Worm (Caenorhabditis elegans) whole organism, late embryonic: Measurements from ENCODE around the gene miro-1.

ENCODE experiments used
- C08G9.2 ChIP-seq: sonication (generic microtip); optimal IDR thresholded peaks from 2 replicates; lab custom pipeline; 2016; ENCODE audit warnings: mild to moderate bottlenecking, missing genetic modification characterization, moderate library complexity, missing compliant biosample characterization
- C38D4.7 ChIP-seq: fragments of 200-800 bp; sonication (Bioruptor generic); optimal IDR thresholded peaks from 2 replicates; lab custom pipeline; 2018; ENCODE audit warnings: mild to moderate bottlenecking, missing genetic modification characterization, moderate library complexity, missing compliant biosample characterization
- F13H6.1 ChIP-seq: sonication (generic microtip); optimal IDR thresholded peaks from 2 replicates; lab custom pipeline; 2016; ENCODE audit warnings: missing genetic modification characterization, missing compliant biosample characterization
- K02D7.2 ChIP-seq: sonication (generic microtip); optimal IDR thresholded peaks from 2 replicates; lab custom pipeline; 2017; ENCODE audit warnings: mild to moderate bottlenecking, missing genetic modification characterization, missing compliant biosample characterization
- Y22D7AL.16 ChIP-seq: sonication (generic microtip); optimal IDR thresholded peaks from 2 replicates; lab custom pipeline; 2016; ENCODE audit warnings: missing genetic modification characterization, missing compliant biosample characterization
- ahr-1 ChIP-seq: sonication (generic microtip); optimal IDR thresholded peaks from 2 replicates; lab custom pipeline; 2016; ENCODE audit warnings: missing genetic modification characterization, missing compliant biosample characterization
- ceh-14 ChIP-seq: sonication (generic microtip); optimal IDR thresholded peaks from 2 replicates; lab custom pipeline; 2016; ENCODE audit warnings: missing genotype, missing genetic modification characterization, missing compliant biosample characterization
- ceh-18 ChIP-seq: sonication (generic microtip); optimal IDR thresholded peaks from 2 replicates; lab custom pipeline; 2016; ENCODE audit warnings: missing genetic modification characterization, missing compliant biosample characterization
- ceh-19 ChIP-seq: fragments of 200-800 bp; sonication (Bioruptor generic); optimal IDR thresholded peaks from 2 replicates; lab custom pipeline; 2018; ENCODE audit warnings: mild to moderate bottlenecking, missing genetic modification characterization, missing compliant biosample characterization
- ceh-22 ChIP-seq: sonication (generic microtip); optimal IDR thresholded peaks from 2 replicates; lab custom pipeline; 2017; ENCODE audit warnings: missing biosample characterization, missing genetic modification characterization
- ceh-30 ChIP-seq: fragments of 150-350 bp; optimal IDR thresholded peaks from 2 replicates; lab custom pipeline; 2014; ENCODE audit warnings: missing biosample characterization, missing genetic modification characterization
- ceh-34 ChIP-seq: sonication (generic microtip); optimal IDR thresholded peaks from 2 replicates; lab custom pipeline; 2016; ENCODE audit warnings: mild to moderate bottlenecking, missing genetic modification characterization, missing compliant biosample characterization
- ceh-45 ChIP-seq: fragments of 200-800 bp; sonication (Bioruptor generic); IDR thresholded peaks from 2 replicates; pipeline ENCODE4 v1.3.6; 2022; ENCODE audit warnings: missing genetic modification reagents, missing genetic modification characterization, missing compliant biosample characterization
- ceh-48 ChIP-seq: sonication (generic microtip); optimal IDR thresholded peaks from 2 replicates; lab custom pipeline; 2016; ENCODE audit warnings: missing genetic modification characterization, inconsistent platforms, missing compliant biosample characterization
- ceh-6 ChIP-seq: fragments of 200-800 bp; sonication (Bioruptor generic); optimal IDR thresholded peaks from 2 replicates; lab custom pipeline; 2018; ENCODE audit warnings: mild to moderate bottlenecking, missing genetic modification characterization, missing compliant biosample characterization
- ceh-9 ChIP-seq: sonication (generic microtip); optimal IDR thresholded peaks from 2 replicates; lab custom pipeline; 2016; ENCODE audit warnings: mild to moderate bottlenecking, missing genetic modification characterization, inconsistent platforms, missing compliant biosample characterization
- fax-1 ChIP-seq: sonication (generic microtip); optimal IDR thresholded peaks from 2 replicates; lab custom pipeline; 2016; ENCODE audit warnings: missing genotype, missing genetic modification characterization, missing compliant biosample characterization
- fkh-10 ChIP-seq: fragments of 150-350 bp; optimal IDR thresholded peaks from 2 replicates; lab custom pipeline; 2014; ENCODE audit warnings: missing biosample characterization, missing genetic modification reagents, missing genetic modification characterization
- fkh-6 ChIP-seq: sonication (generic microtip); optimal IDR thresholded peaks from 2 replicates; lab custom pipeline; 2016; ENCODE audit warnings: missing genetic modification characterization, missing compliant biosample characterization
- hlh-13 ChIP-seq: fragments of 200-800 bp; sonication (Bioruptor generic); optimal IDR thresholded peaks from 2 replicates; lab custom pipeline; 2018; ENCODE audit warnings: mild to moderate bottlenecking, missing genetic modification characterization, missing compliant biosample characterization
- hlh-15 ChIP-seq: sonication (generic microtip); optimal IDR thresholded peaks from 2 replicates; lab custom pipeline; 2016; ENCODE audit warnings: missing genetic modification characterization, missing compliant biosample characterization
- hlh-6 ChIP-seq: sonication (generic microtip); optimal IDR thresholded peaks from 2 replicates; lab custom pipeline; 2016; ENCODE audit warnings: missing genotype, missing genetic modification characterization, missing compliant biosample characterization
- hlh-8 ChIP-seq: sonication (generic microtip); optimal IDR thresholded peaks from 2 replicates; lab custom pipeline; 2016; ENCODE audit warnings: missing genotype, missing genetic modification characterization, missing compliant biosample characterization
- lin-11 ChIP-seq: fragments of 200-800 bp; sonication (Bioruptor generic); optimal IDR thresholded peaks from 2 replicates; lab custom pipeline; 2018; ENCODE audit warnings: mild to moderate bottlenecking, missing genetic modification characterization, missing compliant biosample characterization
- mec-3 ChIP-seq: sonication (generic microtip); optimal IDR thresholded peaks from 2 replicates; lab custom pipeline; 2016; ENCODE audit warnings: borderline replicate concordance, missing genetic modification characterization, missing compliant biosample characterization
- nfya-1 ChIP-seq: sonication (generic microtip); optimal IDR thresholded peaks from 2 replicates; lab custom pipeline; 2017; ENCODE audit warnings: missing genetic modification characterization, mild to moderate bottlenecking, missing compliant biosample characterization, antibody characterized with exemption, moderate library complexity
- nhr-232 ChIP-seq: sonication (generic microtip); optimal IDR thresholded peaks from 2 replicates; lab custom pipeline; 2016; ENCODE audit warnings: missing genetic modification characterization, missing compliant biosample characterization
- npax-4 ChIP-seq: sonication (generic microtip); optimal IDR thresholded peaks from 2 replicates; lab custom pipeline; 2016; ENCODE audit warnings: missing genetic modification characterization, missing compliant biosample characterization
- odd-2 ChIP-seq: sonication (generic microtip); optimal IDR thresholded peaks from 2 replicates; lab custom pipeline; 2017; ENCODE audit warnings: antibody characterized with exemption, mild to moderate bottlenecking, missing genetic modification characterization, missing compliant biosample characterization
- pag-3 ChIP-seq: sonication (generic microtip); optimal IDR thresholded peaks from 2 replicates; lab custom pipeline; 2016; ENCODE audit warnings: missing compliant biosample characterization, missing genetic modification characterization, borderline replicate concordance
- pat-9 ChIP-seq: fragments of 200-800 bp; sonication (Bioruptor generic); optimal IDR thresholded peaks from 2 replicates; lab custom pipeline; 2018; ENCODE audit warnings: mild to moderate bottlenecking, missing genetic modification characterization, moderate library complexity, missing compliant biosample characterization
- pax-1 ChIP-seq: fragments of 150-350 bp; optimal IDR thresholded peaks from 2 replicates; lab custom pipeline; 2014; ENCODE audit warnings: missing biosample characterization, missing genetic modification characterization
- pha-2 ChIP-seq: sonication (generic microtip); optimal IDR thresholded peaks from 2 replicates; lab custom pipeline; 2017; ENCODE audit warnings: mild to moderate bottlenecking, missing genetic modification characterization, missing compliant biosample characterization
- pha-4 ChIP-seq: fragments of 150-350 bp; optimal IDR thresholded peaks from 2 replicates; lab custom pipeline; 2018; ENCODE audit warnings: missing biosample characterization, missing genetic modification reagents, missing genetic modification characterization
- pros-1 ChIP-seq: fragments of 150-350 bp; optimal IDR thresholded peaks from 2 replicates; lab custom pipeline; 2014; ENCODE audit warnings: missing biosample characterization, missing genetic modification reagents, missing genetic modification characterization
- ref-2 ChIP-seq: sonication (generic microtip); optimal IDR thresholded peaks from 2 replicates; lab custom pipeline; 2016; ENCODE audit warnings: missing genetic modification characterization, missing compliant biosample characterization
- sdc-2 ChIP-seq: sonication (generic microtip); optimal IDR thresholded peaks from 2 replicates; lab custom pipeline; 2016; ENCODE audit warnings: missing genotype, missing genetic modification characterization, missing compliant biosample characterization
- syd-9 ChIP-seq: sonication (generic microtip); optimal IDR thresholded peaks from 2 replicates; lab custom pipeline; 2016; ENCODE audit warnings: mild to moderate bottlenecking, missing genetic modification characterization, moderate library complexity, missing compliant biosample characterization
- tbx-7 ChIP-seq: sonication (generic microtip); optimal IDR thresholded peaks from 2 replicates; lab custom pipeline; 2016; ENCODE audit warnings: missing genotype, missing genetic modification characterization, missing compliant biosample characterization
- unc-3 ChIP-seq, 2 experiments: fragments of 200-800 bp in 1 of 2; sonication (Bioruptor generic) in 1 of 2; sonication (generic microtip) in 1 of 2; conservative IDR thresholded peaks in 1 of 2; optimal IDR thresholded peaks in 1 of 2; 2 replicates each; pipeline versions ENCODE4 v1.3.6 to Lab custom; 2016 to 2022; ENCODE audit warnings: missing compliant biosample characterization in 2 of 2, missing genetic modification characterization in 2 of 2, missing genetic modification reagents in 1 of 2
- unc-42 ChIP-seq: sonication (generic microtip); optimal IDR thresholded peaks from 2 replicates; lab custom pipeline; 2016; ENCODE audit warnings: missing genotype, missing genetic modification characterization, missing compliant biosample characterization
- unc-86 ChIP-seq: sonication (generic microtip); optimal IDR thresholded peaks from 2 replicates; lab custom pipeline; 2016; ENCODE audit warnings: missing genetic modification characterization, missing compliant biosample characterization
- zip-5 ChIP-seq: sonication (generic microtip); optimal IDR thresholded peaks from 2 replicates; lab custom pipeline; 2016; ENCODE audit warnings: missing genetic modification characterization, missing compliant biosample characterization
- ztf-16 ChIP-seq: sonication (generic microtip); optimal IDR thresholded peaks from 2 replicates; lab custom pipeline; 2017; ENCODE audit warnings: missing genetic modification characterization, missing compliant biosample characterization

miro-1 gene

DNA sequence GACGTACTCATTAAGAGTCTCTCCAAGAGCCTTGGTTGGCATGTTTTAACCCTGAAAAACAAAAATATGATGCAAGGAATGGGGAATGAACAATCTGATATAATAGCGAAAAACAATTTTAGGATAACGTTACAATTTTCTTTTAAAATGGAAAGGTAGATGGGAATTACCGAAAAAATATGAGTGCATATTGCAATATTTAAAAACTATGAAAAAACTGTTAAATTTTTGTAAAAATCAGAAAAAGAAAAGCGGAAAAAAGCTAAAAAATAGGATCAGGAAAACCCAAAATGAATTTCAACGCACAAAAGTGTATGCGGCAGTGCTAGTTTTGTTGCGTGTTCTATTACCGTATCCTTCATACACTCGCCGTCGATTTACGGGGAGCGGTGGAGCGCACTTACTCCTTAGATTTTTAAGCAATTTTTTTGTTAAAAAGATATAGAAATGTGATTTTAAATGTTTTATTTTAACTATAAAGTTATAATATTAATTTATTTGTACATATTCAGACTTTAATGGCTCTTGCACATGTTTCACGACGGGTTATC lies 34.2 kb upstream of the miro-1 start, which contains the start of the genes rpl-20 and Y17G9B.5 (continued):
- TF ChIP-seq ceh-22 (tag; lab: Kevin White, UChicago) (peak; percentile 29), Y22D7AL.16 (tag; lab: Kevin White, UChicago) (peak; percentile 41), pat-9 (tag; lab: Kevin White, UChicago) (peak; percentile 82), lin-11 (peak; percentile 60), ceh-45 (GFP tag; lab: Robert Waterston, UW) (peak; percentile 45; the same call in 1 of the 2 replicates), hlh-13 (GFP tag; lab: Kevin White, UChicago) (peak; percentile 62), ref-2 (tag; lab: Kevin White, UChicago) (peak; percentile 99), unc-3 (GFP tag; conservative IDR thresholded peaks at IDR 0.05; lab: Robert Waterston, UW) (peak; percentile 80), unc-3 (tag; optimal IDR thresholded peaks at IDR 0.05; lab: Kevin White, UChicago) (peak; percentile 83), ceh-30 (tag; lab: Kevin White, UChicago) (peak; percentile 99), C08G9.2 (tag; lab: Kevin White, UChicago) (peak; percentile 70), ztf-16 (tag; lab: Kevin White, UChicago) (peak; percentile 96), unc-42 (tag; lab: Kevin White, UChicago) (peak; percentile 98), hlh-8 (tag; lab: Kevin White, UChicago) (peak; percentile 72), ceh-48 (tag; lab: Kevin White, UChicago) (peak; percentile 77), zip-5 (tag; lab: Kevin White, UChicago) (peak; percentile 48), syd-9 (tag; lab: Kevin White, UChicago) (peak; percentile 71), pha-2 (tag; lab: Kevin White, UChicago) (peak; percentile 79), ceh-18 (peak; percentile 97), odd-2 (tag; lab: Kevin White, UChicago) (no peak), nhr-232 (tag; lab: Kevin White, UChicago) (no peak), C38D4.7 (GFP tag; lab: Kevin White, UChicago) (peak; percentile 49), ceh-6 (GFP tag; lab: Kevin White, UChicago) (peak; percentile 60), sdc-2 (tag; lab: Kevin White, UChicago) (peak; percentile 68), pag-3 (tag; lab: Kevin White, UChicago) (peak; percentile 35), pha-4 (tag; lab: Kevin White, UChicago) (no peak), K02D7.2 (tag; lab: Kevin White, UChicago) (peak; percentile 72), hlh-15 (peak; percentile 51), ceh-14 (tag; lab: Kevin White, UChicago) (peak; percentile 93)

DNA sequence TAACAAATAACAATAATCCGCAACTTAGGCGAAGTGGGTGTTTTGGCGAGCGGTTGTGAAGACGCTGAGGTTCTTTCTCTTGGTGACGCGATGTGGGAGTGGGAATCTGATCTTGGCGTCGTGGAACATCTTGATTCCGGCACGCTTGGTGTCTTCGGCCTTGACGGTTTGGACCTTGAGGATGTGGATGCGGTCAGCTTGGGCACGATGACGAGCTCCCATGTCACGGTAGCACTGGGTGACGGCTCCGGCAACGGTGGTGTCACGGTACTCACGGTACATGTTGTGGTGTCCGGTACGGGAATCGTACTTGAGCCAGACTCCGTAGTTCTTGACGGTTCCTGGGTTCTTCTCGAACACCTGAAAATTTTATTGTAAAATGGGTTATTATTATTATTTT lies 33.5 kb upstream of the miro-1 start:
- TF ChIP-seq zip-5 (tag; lab: Kevin White, UChicago): no peak
- no peak for TF ChIP-seq ceh-9 (tag; lab: Kevin White, UChicago)
- no peak for TF ChIP-seq hlh-6
- TF ChIP-seq fkh-10 (GFP tag; lab: Kevin White, UChicago): no peak
- no peak for TF ChIP-seq ztf-16 (tag; lab: Kevin White, UChicago)
- TF ChIP-seq npax-4 (tag; lab: Kevin White, UChicago): no peak
- no peak for TF ChIP-seq mec-3
- no peak for TF ChIP-seq hlh-8 (tag; lab: Kevin White, UChicago)

DNA sequence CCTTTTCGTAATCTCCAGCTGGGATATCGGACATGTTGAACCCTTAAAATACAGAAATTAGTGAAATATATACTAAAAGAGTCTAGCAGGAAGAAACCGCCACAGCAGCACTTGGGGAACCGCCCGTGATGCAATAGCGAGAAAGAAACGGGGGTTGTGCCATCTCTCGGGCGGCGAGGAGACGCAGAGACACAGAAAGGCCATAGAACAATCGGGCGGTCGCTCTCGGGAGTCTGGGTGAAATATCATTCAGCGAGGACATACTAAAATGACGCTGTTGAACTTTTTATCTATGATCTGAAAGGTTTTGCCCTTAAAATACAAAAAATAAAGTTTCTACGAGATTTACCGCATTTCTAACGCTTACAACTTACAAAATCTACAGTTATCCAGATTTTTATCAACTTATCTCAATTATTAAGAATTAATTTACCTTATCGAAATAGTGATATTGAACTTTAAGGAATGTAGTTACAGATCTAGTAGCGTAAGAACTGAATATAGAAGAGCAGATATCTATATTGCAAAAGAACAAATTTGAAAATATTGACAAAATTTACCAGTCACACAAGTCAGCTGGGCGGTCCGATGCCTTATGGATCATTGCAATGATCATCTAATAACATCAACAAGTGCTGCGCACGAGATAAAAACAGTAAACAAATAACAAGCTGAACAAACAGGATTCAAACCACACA lies 33.0 kb upstream of the miro-1 start, which contains the start of gene cyc-2.1:
TSS of gene cyc-2.1 (minus strand) at position 605 of the 698 bp plus-strand sequence.
- TF ChIP-seq pros-1 (tag; lab: Kevin White, UChicago) (no peak), pat-9 (tag; lab: Kevin White, UChicago) (no peak), ahr-1 (no peak), nhr-232 (tag; lab: Kevin White, UChicago) (no peak), ceh-34 (tag; lab: Kevin White, UChicago) (peak; percentile 37), pax-1 (no peak), ceh-18 (peak; percentile 15), pha-4 (tag; lab: Kevin White, UChicago) (no peak), ceh-9 (tag; lab: Kevin White, UChicago) (no peak), ceh-19 (no peak), zip-5 (tag; lab: Kevin White, UChicago) (no peak), odd-2 (tag; lab: Kevin White, UChicago) (no peak), unc-86 (tag; lab: Kevin White, UChicago) (no peak), F13H6.1 (tag; lab: Kevin White, UChicago) (no peak), fax-1 (tag; lab: Kevin White, UChicago) (no peak), fkh-6 (tag; lab: Kevin White, UChicago) (no peak), tbx-7 (tag; lab: Kevin White, UChicago) (no peak), nfya-1 (peak; percentile 62), hlh-8 (tag; lab: Kevin White, UChicago) (no peak), ztf-16 (tag; lab: Kevin White, UChicago) (no peak), unc-42 (tag; lab: Kevin White, UChicago) (no peak), ceh-6 (GFP tag; lab: Kevin White, UChicago) (no peak), hlh-13 (GFP tag; lab: Kevin White, UChicago) (no peak), ceh-48 (tag; lab: Kevin White, UChicago) (no peak)
